Worm (Caenorhabditis elegans): ENCODE results near the gene ZC412.10.

DNA sequence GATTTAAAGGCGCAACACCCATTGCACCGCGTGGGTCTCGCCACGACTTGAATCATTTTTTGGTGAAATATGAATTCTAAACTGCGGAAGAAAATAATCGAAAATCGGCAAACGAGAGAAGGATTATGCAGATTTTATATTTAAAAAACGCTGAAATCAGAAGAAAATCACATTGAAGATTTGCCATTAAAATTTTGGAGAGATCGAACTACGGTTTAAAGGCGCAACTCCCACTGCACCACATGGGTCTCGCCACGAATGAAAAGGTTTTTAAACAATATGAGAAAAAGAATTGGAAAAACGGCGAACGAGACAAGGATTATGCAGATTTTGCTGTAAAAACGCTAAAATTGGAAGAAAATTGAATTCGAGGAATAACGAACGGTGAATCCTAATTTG, 43.8 kb downstream of the ZC412.10 start:
- TF ChIP-seq nhr-10 (tag; optimal IDR thresholded peaks at IDR 0.05) (no peak), nhr-76 (tag; optimal IDR thresholded peaks at IDR 0.05) (no peak), madf-9 (GFP tag; conservative IDR thresholded peaks at IDR 0.05) (no peak), set-16 (GFP tag; IDR thresholded peaks at IDR 0.05) (no peak), ceh-62 (tag; optimal IDR thresholded peaks at IDR 0.05) (no peak), pqm-1 (tag; optimal IDR thresholded peaks at IDR 0.05) (no peak), lin-38 (GFP tag; IDR thresholded peaks at IDR 0.05) (peak; percentile 36; the same call in 1 of the 2 replicates), madf-5 (GFP tag; IDR thresholded peaks at IDR 0.05) (no peak)
